Worm (Caenorhabditis elegans) whole organism, L2 larva: ENCODE data around the gene F07F6.4.
A peak's percentile ranks its signal among the peaks of the same experiment; 100 is the strongest.

ENCODE experiments used
- Y55F3AM.14 ChIP-seq: fragments of 200-800 bp; sonication (Bioruptor generic); optimal IDR thresholded peaks from 2 replicates; lab custom pipeline; 2018; ENCODE audit warnings: mild to moderate bottlenecking, missing genetic modification characterization, missing compliant biosample characterization
- gmeb-1 ChIP-seq: fragments of 150-350 bp; optimal IDR thresholded peaks from 2 replicates; lab custom pipeline; 2014; ENCODE audit warnings: missing biosample characterization, missing genetic modification characterization
- lin-11 ChIP-seq: fragments of 150-350 bp; sonication (generic microtip); optimal IDR thresholded peaks from 2 replicates; lab custom pipeline; 2014; ENCODE audit warnings: missing biosample characterization, missing genetic modification characterization, inconsistent platforms, mixed read lengths
- lsy-2 ChIP-seq, 2 experiments: fragments of 150-350 bp in 1 of 2; sonication (generic microtip) in 1 of 2; optimal IDR thresholded peaks; 2 replicates each; lab custom pipeline; 2014 to 2017; ENCODE audit warnings: missing biosample characterization in 2 of 2, missing genetic modification characterization in 2 of 2
- mbf-1 ChIP-seq: sonication (generic microtip); optimal IDR thresholded peaks from 2 replicates; lab custom pipeline; 2017; ENCODE audit warnings: missing biosample characterization, missing genetic modification characterization
- mdl-1 ChIP-seq, 2 experiments: fragments of 150-350 bp in 1 of 2; sonication (generic microtip) in 1 of 2; optimal IDR thresholded peaks; 2 replicates each; lab custom pipeline; 2017; ENCODE audit warnings: missing biosample characterization in 2 of 2, missing genetic modification characterization in 2 of 2
- nhr-25 ChIP-seq: fragments of 150-350 bp; sonication (generic microtip); optimal IDR thresholded peaks from 3 replicates; lab custom pipeline; 2014; ENCODE audit warnings: missing biosample characterization, missing genetic modification characterization
- unc-55 ChIP-seq: fragments of 150-350 bp; sonication (generic microtip); optimal IDR thresholded peaks from 3 replicates; lab custom pipeline; 2014; ENCODE audit warnings: missing biosample characterization, missing genetic modification reagents, missing genetic modification characterization
- zag-1 ChIP-seq: fragments of 150-350 bp; optimal IDR thresholded peaks from 2 replicates; lab custom pipeline; 2014; ENCODE audit warnings: missing biosample characterization, missing genetic modification characterization

The F07F6.4 gene

DNA sequence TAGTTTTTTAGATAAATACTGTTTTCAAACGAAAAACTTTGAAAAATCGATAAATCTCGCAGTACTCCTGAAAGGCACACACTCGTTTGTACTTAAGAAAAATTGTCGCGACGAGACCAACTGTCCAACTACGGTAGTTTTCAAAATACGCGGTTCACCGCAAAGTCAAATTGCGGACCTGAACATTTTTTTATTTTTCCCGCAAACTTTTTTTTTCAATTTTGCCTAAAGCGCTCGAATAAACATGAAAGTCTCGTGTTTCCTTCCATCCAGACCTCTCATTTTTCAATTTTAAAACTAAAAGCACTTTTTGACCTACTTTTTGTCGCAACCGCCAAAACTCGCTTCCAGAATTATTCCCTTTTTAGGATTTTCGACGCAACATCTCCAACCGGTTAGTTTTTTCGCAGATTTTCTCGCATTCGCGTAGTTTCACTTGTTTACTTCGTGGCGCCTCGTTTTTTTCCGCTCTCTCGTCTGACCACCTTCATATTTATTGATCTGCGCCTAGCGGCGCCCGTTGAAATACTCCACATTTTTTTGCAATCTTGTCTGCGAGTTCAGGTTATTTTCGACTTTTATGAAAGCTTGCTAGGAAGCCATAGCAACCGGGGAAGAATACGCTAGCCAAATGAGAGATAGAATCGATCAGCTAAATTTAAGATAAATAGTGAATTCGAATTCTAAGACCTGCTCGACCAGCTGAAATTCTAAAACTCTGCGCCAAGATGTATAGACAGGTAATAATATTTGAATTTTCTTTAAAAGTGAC lies 51.7 kb downstream of the F07F6.4 start, which contains the start of gene prdx-2:
TSS of gene prdx-2 (plus strand) at position 729 of the 772 bp plus-strand sequence.
- TF ChIP-seq zag-1 (no peak), Y55F3AM.14 (no peak), mbf-1 (tag; lab: Kevin White, UChicago) (no peak), gmeb-1 (tag; lab: Kevin White, UChicago) (no peak), unc-55 (no peak), lin-11 (tag; lab: Kevin White, UChicago) (peak; percentile 16), lsy-2 (tag; optimal IDR thresholded peaks at IDR 0.05; lab: Kevin White, UChicago) (peak in 1 of 2 experiments; percentile 16), nhr-25 (no peak), mdl-1 (tag; optimal IDR thresholded peaks at IDR 0.05; lab: Kevin White, UChicago) (no peak)
